Fruit fly (Drosophila melanogaster): Measurements from ENCODE around the gene osi.

DNA sequence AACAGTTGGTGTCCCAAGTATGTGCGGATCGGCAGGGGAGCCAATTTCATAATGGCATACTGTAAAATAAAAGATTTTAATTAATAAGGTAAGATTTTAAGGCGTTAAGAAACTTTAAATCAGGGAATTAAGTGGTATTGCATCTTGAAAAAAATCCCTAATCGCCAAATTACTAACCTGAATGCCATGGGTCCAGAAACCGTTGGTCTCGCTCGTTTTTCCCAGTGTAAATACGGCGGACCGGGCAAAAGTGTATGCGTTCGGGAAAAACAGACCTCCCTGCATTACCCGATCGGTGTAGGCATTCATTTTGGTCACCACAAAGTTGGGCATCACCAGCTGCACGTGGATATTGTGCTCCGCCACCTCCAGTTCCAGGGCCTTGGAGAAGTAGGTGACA, 44.4 kb downstream of the osi start:
- TF ChIP-seq CG14711 (tag; optimal IDR thresholded peaks at IDR 0.05) (no peak), tj (GFP tag; optimal IDR thresholded peaks at IDR 0.05) (no peak)
